Fruit fly (Drosophila melanogaster) Kc167 (cell line): ENCODE data around the gene PTPMT1.

Source experiments
- Sin3A ChIP-seq: fragments of >200 bp; optimal IDR thresholded peaks from 2 replicates; lab custom pipeline; 2018; ENCODE audit warnings: missing external identifiers
- insv ChIP-seq: fragments of >200 bp; optimal IDR thresholded peaks from 3 replicates; lab custom pipeline; 2018; ENCODE audit warnings: missing external identifiers
- psq ChIP-seq: fragments of >200 bp; optimal IDR thresholded peaks from 2 replicates; lab custom pipeline; 2017; ENCODE audit warnings: missing external identifiers
- ttk ChIP-seq: sonication (Bioruptor generic); optimal IDR thresholded peaks from 2 replicates; lab custom pipeline; 2017; ENCODE audit warnings: missing external identifiers

DNA sequence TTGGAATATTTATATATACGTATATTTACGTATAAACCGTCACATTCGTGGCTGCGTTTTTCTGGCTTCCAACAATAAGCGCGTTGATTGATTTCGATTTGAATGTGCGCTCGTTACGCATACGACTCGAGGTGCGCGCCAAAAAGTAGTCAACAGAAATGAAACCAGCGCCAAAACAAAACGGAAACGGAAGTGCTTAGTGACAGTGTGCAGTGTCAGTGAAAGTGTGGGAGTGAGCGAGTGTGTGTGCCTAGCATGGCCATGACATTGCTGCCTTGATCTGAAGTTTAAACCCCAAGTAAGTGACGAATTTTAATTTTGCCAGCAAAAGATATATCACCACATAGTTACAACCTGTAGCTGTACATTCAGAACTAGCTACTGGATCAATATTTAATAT, 45.5 kb downstream of the PTPMT1 start, which contains the start of gene CG34355:
- TF ChIP-seq psq (no peak), insv (lab: Kevin White, UChicago) (no peak), Sin3A (lab: Kevin White, UChicago) (no peak), ttk (no peak)
